Fruit fly (Drosophila melanogaster) whole organism, embryonic: ENCODE results near the gene Bub1.
A peak's percentile ranks its signal among the peaks of the same experiment; 100 is the strongest.

Experiments used
- Atf3 ChIP-seq: fragments of 200-800 bp; sonication (Bioruptor generic); optimal IDR thresholded peaks from 3 replicates; lab custom pipeline; 2016; ENCODE audit warnings: missing biosample characterization, missing genetic modification characterization
- BEAF-32 ChIP-seq: fragments of 200-800 bp; sonication (Bioruptor generic); optimal IDR thresholded peaks from 3 replicates; lab custom pipeline; 2017; ENCODE audit warnings: missing biosample characterization, missing genetic modification characterization, mild to moderate bottlenecking, moderate library complexity, missing genetic modification reagents
- CG10267 ChIP-seq: fragments of 200-800 bp; sonication (Bioruptor generic); optimal IDR thresholded peaks from 2 replicates; lab custom pipeline; 2018; ENCODE audit warnings: missing biosample characterization, mild to moderate bottlenecking, missing genetic modification characterization, moderate library complexity
- CG10462 ChIP-seq: fragments of 200-800 bp; sonication (Bioruptor generic); optimal IDR thresholded peaks from 2 replicates; lab custom pipeline; 2016; ENCODE audit warnings: missing biosample characterization, missing genetic modification characterization
- CG11085 ChIP-seq: fragments of 200-800 bp; sonication (Bioruptor generic); IDR thresholded peaks from 2 replicates; pipeline ENCODE4 v1.3.6; 2022; ENCODE audit warnings: missing biosample characterization, missing genetic modification characterization
- CG13123 ChIP-seq: fragments of 200-800 bp; sonication (Bioruptor generic); optimal IDR thresholded peaks from 2 replicates; lab custom pipeline; 2016; ENCODE audit warnings: missing biosample characterization, missing genetic modification characterization
- CG13894 ChIP-seq: fragments of 200-800 bp; sonication (Bioruptor generic); optimal IDR thresholded peaks from 3 replicates; lab custom pipeline; 2018; ENCODE audit warnings: missing biosample characterization, mild to moderate bottlenecking, missing genetic modification characterization, moderate library complexity
- CG14014 ChIP-seq: fragments of 200-800 bp; sonication (Bioruptor generic); IDR thresholded peaks from 2 replicates; pipeline ENCODE4 v1.3.6; 2022; ENCODE audit warnings: missing biosample characterization, missing genetic modification characterization
- CG14710 ChIP-seq: fragments of 200-800 bp; sonication (Bioruptor generic); optimal IDR thresholded peaks from 3 replicates; lab custom pipeline; 2019; ENCODE audit warnings: missing biosample characterization, mild to moderate bottlenecking, missing genetic modification characterization, moderate library complexity
- CG14860 ChIP-seq: fragments of 200-800 bp; sonication (Bioruptor generic); IDR thresholded peaks from 3 replicates; pipeline ENCODE4 v1.3.6; 2022; ENCODE audit warnings: missing biosample characterization, missing genetic modification characterization; ENCODE audit not compliant: partially characterized antibody
- CG14965 ChIP-seq: fragments of 200-800 bp; sonication (Bioruptor generic); optimal IDR thresholded peaks from 2 replicates; lab custom pipeline; 2016; ENCODE audit warnings: missing biosample characterization, missing genetic modification characterization, borderline replicate concordance
- CG17186 ChIP-seq: fragments of 200-800 bp; sonication (Bioruptor generic); optimal IDR thresholded peaks from 3 replicates; lab custom pipeline; 2017; ENCODE audit warnings: missing biosample characterization, missing genetic modification reagents, missing genetic modification characterization
- CG17328 ChIP-seq: fragments of 200-800 bp; sonication (Bioruptor generic); IDR thresholded peaks from 2 replicates; pipeline ENCODE4 v1.3.6; 2022; ENCODE audit warnings: missing biosample characterization, missing genetic modification characterization
- CG2120 ChIP-seq: fragments of 200-800 bp; sonication (Bioruptor generic); optimal IDR thresholded peaks from 3 replicates; lab custom pipeline; 2016; ENCODE audit warnings: missing biosample characterization, missing genetic modification characterization
- CG2678 ChIP-seq: fragments of 200-800 bp; sonication (Bioruptor generic); optimal IDR thresholded peaks from 3 replicates; lab custom pipeline; 2019; ENCODE audit warnings: missing biosample characterization, mild to moderate bottlenecking, missing genetic modification characterization, moderate library complexity
- CG4424 ChIP-seq: fragments of 200-800 bp; sonication (Bioruptor generic); optimal IDR thresholded peaks from 3 replicates; lab custom pipeline; 2016; ENCODE audit warnings: missing biosample characterization, missing genetic modification characterization
- CG4617 ChIP-seq: fragments of 200-800 bp; sonication (Bioruptor generic); optimal IDR thresholded peaks from 3 replicates; lab custom pipeline; 2016; ENCODE audit warnings: missing biosample characterization, missing genetic modification characterization, borderline replicate concordance
- CG6272 ChIP-seq: fragments of 200-800 bp; sonication (Bioruptor generic); IDR thresholded peaks from 2 replicates; pipeline ENCODE4 v1.3.6; 2022; ENCODE audit warnings: missing biosample characterization, missing genetic modification characterization
- CG8765 ChIP-seq: fragments of 200-800 bp; sonication (Bioruptor generic); IDR thresholded peaks from 2 replicates; pipeline ENCODE4 v1.3.6; 2022; ENCODE audit warnings: missing biosample characterization, missing genetic modification characterization
- CG8924 ChIP-seq: fragments of 200-800 bp; optimal IDR thresholded peaks from 3 replicates; lab custom pipeline; 2019; ENCODE audit warnings: missing biosample characterization, mild to moderate bottlenecking, missing genetic modification characterization, moderate library complexity
- CkIIα-i1 ChIP-seq: fragments of 200-800 bp; sonication (Bioruptor generic); IDR thresholded peaks from 2 replicates; pipeline ENCODE4 v1.3.6; 2022; ENCODE audit warnings: missing biosample characterization, missing genetic modification characterization
- GATAe ChIP-seq: fragments of 200-800 bp; sonication (Bioruptor generic); conservative IDR thresholded peaks from 2 replicates; pipeline ENCODE4 v1.3.6; 2022; ENCODE audit warnings: missing biosample characterization, missing genetic modification characterization
- Hand ChIP-seq: fragments of 200-800 bp; sonication (Bioruptor generic); optimal IDR thresholded peaks from 2 replicates; lab custom pipeline; 2017; ENCODE audit warnings: mild to moderate bottlenecking, missing biosample characterization, missing genetic modification reagents, missing genetic modification characterization
- Jarid2 ChIP-seq: fragments of 200-800 bp; sonication (Bioruptor generic); optimal IDR thresholded peaks from 3 replicates; lab custom pipeline; 2017; ENCODE audit warnings: mild to moderate bottlenecking, missing biosample characterization, missing genetic modification reagents, missing genetic modification characterization
- Mad ChIP-seq: fragments of 200-800 bp; sonication (Bioruptor generic); optimal IDR thresholded peaks from 2 replicates; lab custom pipeline; 2016; ENCODE audit warnings: missing biosample characterization, missing genetic modification characterization
- Max ChIP-seq: fragments of 200-800 bp; sonication (Bioruptor generic); optimal IDR thresholded peaks from 2 replicates; lab custom pipeline; 2016; ENCODE audit warnings: missing biosample characterization, mild to moderate bottlenecking, missing genetic modification characterization
- NC2β ChIP-seq: fragments of 200-800 bp; sonication (Bioruptor generic); optimal IDR thresholded peaks from 2 replicates; lab custom pipeline; 2016; ENCODE audit warnings: missing biosample characterization, missing genetic modification characterization
- Optix ChIP-seq: fragments of 200-800 bp; sonication (Bioruptor generic); IDR thresholded peaks from 3 replicates; pipeline ENCODE4 v1.3.6; 2022; ENCODE audit warnings: missing biosample characterization, missing genetic modification characterization
- bsh ChIP-seq, 2 experiments: fragments of 200-800 bp; sonication (Bioruptor generic); optimal IDR thresholded peaks; 2 replicates each; lab custom pipeline; 2017 to 2018; ENCODE audit warnings: mild to moderate bottlenecking in 2 of 2, missing biosample characterization in 2 of 2, missing genetic modification characterization in 2 of 2, moderate library complexity in 1 of 2
- da ChIP-seq: fragments of 200-800 bp; sonication (Bioruptor generic); optimal IDR thresholded peaks from 2 replicates; lab custom pipeline; 2016; ENCODE audit warnings: missing biosample characterization, missing genetic modification characterization
- dimm ChIP-seq: fragments of 200-800 bp; sonication (Bioruptor generic); IDR thresholded peaks from 2 replicates; pipeline ENCODE4 v1.3.6; 2022; ENCODE audit warnings: missing biosample characterization, missing genetic modification characterization
- esg ChIP-seq: fragments of 200-800 bp; sonication (Bioruptor generic); conservative IDR thresholded peaks from 2 replicates; pipeline ENCODE4 v1.3.6; 2022; ENCODE audit warnings: missing biosample characterization, missing genetic modification characterization
- ewg ChIP-seq: fragments of 200-800 bp; sonication (Bioruptor generic); optimal IDR thresholded peaks from 3 replicates; lab custom pipeline; 2017; ENCODE audit warnings: mild to moderate bottlenecking, missing biosample characterization, missing genetic modification reagents, missing genetic modification characterization
- fd102C ChIP-seq: fragments of 200-800 bp; sonication (Bioruptor generic); optimal IDR thresholded peaks from 2 replicates; lab custom pipeline; 2018; ENCODE audit warnings: missing biosample characterization, mild to moderate bottlenecking, missing genetic modification characterization, moderate library complexity
- gcm2 ChIP-seq: fragments of 200-800 bp; sonication (Bioruptor generic); optimal IDR thresholded peaks from 2 replicates; lab custom pipeline; 2016; ENCODE audit warnings: missing biosample characterization, missing genetic modification characterization
- gsb ChIP-seq: fragments of 200-800 bp; sonication (Bioruptor generic); IDR thresholded peaks from 2 replicates; pipeline ENCODE4 v1.3.6; 2022; ENCODE audit warnings: missing biosample characterization, missing genetic modification characterization
- ken ChIP-seq: fragments of 200-800 bp; sonication (Bioruptor generic); IDR thresholded peaks from 3 replicates; pipeline ENCODE4 v1.3.6; 2022; ENCODE audit warnings: missing biosample characterization, missing genetic modification characterization
- lov ChIP-seq, 2 experiments: fragments of 200-800 bp in 1 of 2; fragments of >200 bp in 1 of 2; sonication (Bioruptor generic) in 1 of 2; IDR thresholded peaks in 1 of 2; optimal IDR thresholded peaks in 1 of 2; 2 replicates in 1 of 2; 3 replicates in 1 of 2; pipeline versions ENCODE4 v1.3.6 to Lab custom; 2017 to 2022; ENCODE audit warnings: missing biosample characterization in 1 of 2, missing genetic modification characterization in 1 of 2
- odd ChIP-seq: fragments of 200-800 bp; sonication (Bioruptor generic); optimal IDR thresholded peaks from 2 replicates; lab custom pipeline; 2017; ENCODE audit warnings: missing biosample characterization, mild to moderate bottlenecking, missing genetic modification characterization
- pros ChIP-seq: fragments of 200-800 bp; sonication (Bioruptor generic); optimal IDR thresholded peaks from 3 replicates; lab custom pipeline; 2019; ENCODE audit warnings: missing biosample characterization, mild to moderate bottlenecking, missing genetic modification characterization, moderate library complexity
- psq ChIP-seq: fragments of 200-800 bp; sonication (Bioruptor generic); optimal IDR thresholded peaks from 2 replicates; lab custom pipeline; 2017; ENCODE audit warnings: missing biosample characterization, missing genetic modification characterization
- ranshi ChIP-seq: fragments of 200-800 bp; sonication (Bioruptor generic); IDR thresholded peaks from 2 replicates; pipeline ENCODE4 v1.3.6; 2022; ENCODE audit warnings: missing biosample characterization, missing genetic modification characterization
- repo ChIP-seq: fragments of 200-800 bp; sonication (Bioruptor generic); optimal IDR thresholded peaks from 2 replicates; lab custom pipeline; 2016; ENCODE audit warnings: missing biosample characterization, missing genetic modification characterization
- sc ChIP-seq, 3 experiments: fragments of >200 bp in 2 of 3; fragments of 200-800 bp in 1 of 3; sonication (Bioruptor generic) in 1 of 3; optimal IDR thresholded peaks; 2 replicates in 2 of 3; 3 replicates in 1 of 3; lab custom pipeline; 2017; ENCODE audit warnings: mild to moderate bottlenecking in 1 of 3, missing biosample characterization in 1 of 3, missing genetic modification characterization in 1 of 3, missing genetic modification reagents in 1 of 3
- schlank ChIP-seq: fragments of 200-800 bp; sonication (Bioruptor generic); optimal IDR thresholded peaks from 2 replicates; lab custom pipeline; 2018; ENCODE audit warnings: missing biosample characterization, mild to moderate bottlenecking, missing genetic modification characterization
- stwl ChIP-seq: fragments of 200-800 bp; sonication (Bioruptor generic); optimal IDR thresholded peaks from 3 replicates; lab custom pipeline; 2018; ENCODE audit warnings: missing biosample characterization, mild to moderate bottlenecking, missing genetic modification characterization, moderate library complexity
- tap ChIP-seq: fragments of 200-800 bp; optimal IDR thresholded peaks from 3 replicates; lab custom pipeline; 2019; ENCODE audit warnings: missing biosample characterization, mild to moderate bottlenecking, missing genetic modification characterization, moderate library complexity
- trem ChIP-seq: fragments of 200-800 bp; optimal IDR thresholded peaks from 3 replicates; lab custom pipeline; 2019; ENCODE audit warnings: missing biosample characterization, mild to moderate bottlenecking, missing genetic modification characterization, moderate library complexity
- wor ChIP-seq: fragments of 200-800 bp; sonication (Bioruptor generic); IDR thresholded peaks from 2 replicates; pipeline ENCODE4 v1.3.6; 2022; ENCODE audit warnings: missing biosample characterization, missing genetic modification characterization

Gene Bub1

DNA sequence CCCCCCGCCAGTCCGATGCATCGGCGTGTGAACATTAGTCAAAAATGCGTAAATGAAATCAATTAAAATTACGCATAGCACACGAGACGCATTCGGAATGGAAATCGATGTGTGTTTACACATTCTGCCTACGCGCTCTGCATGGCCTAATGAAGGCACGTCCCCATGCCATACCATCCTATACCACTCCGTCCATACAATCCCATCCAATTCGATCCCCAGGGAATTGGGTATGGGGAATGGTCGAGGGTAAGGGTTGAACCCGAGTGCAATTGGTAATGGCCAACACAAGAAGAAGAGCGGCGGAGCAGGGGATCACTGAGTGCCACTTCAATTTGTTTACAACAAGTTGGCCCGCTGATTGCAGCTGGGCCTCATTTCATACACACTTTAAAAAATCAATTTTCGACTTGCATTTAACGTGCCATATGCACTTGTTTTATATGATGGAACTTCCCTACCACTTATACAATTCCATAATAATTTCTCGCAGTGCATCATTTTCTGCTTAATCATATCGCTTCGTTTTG, 33.2 kb upstream of the Bub1 start (continued):
- no peak for TF ChIP-seq CG6272
- TF ChIP-seq CG8765 (GFP tag; lab: Robert Waterston, UW) = no peak
- no peak for TF ChIP-seq stwl (tag; lab: Kevin White, UChicago)
- no peak for TF ChIP-seq CG11085
- no peak for TF ChIP-seq sc (optimal IDR thresholded peaks at IDR 0.05; lab: Kevin White, UChicago)
- TF ChIP-seq sc (GFP tag; optimal IDR thresholded peaks at IDR 0.05; lab: Kevin White, UChicago) = peak; percentile 24
- no peak for TF ChIP-seq tap
- peak; percentile 48 for TF ChIP-seq CG8924 (tag; lab: Kevin White, UChicago)
- TF ChIP-seq gcm2 (GFP tag; lab: Kevin White, UChicago) = no peak
- 0 out of 3 replicates have a peak, but pooled peaks have one; percentile 43 for TF ChIP-seq Optix (GFP tag; lab: Robert Waterston, UW)
- TF ChIP-seq CG17186 = no peak
- no peak for TF ChIP-seq wor (GFP tag; lab: Robert Waterston, UW)
- TF ChIP-seq NC2β (GFP tag; lab: Kevin White, UChicago) = no peak
- no peak for TF ChIP-seq CG13894 (tag; lab: Kevin White, UChicago)
- no peak for TF ChIP-seq Jarid2
- no peak for TF ChIP-seq Hand (GFP tag; lab: Kevin White, UChicago)
- peak; percentile 17 for TF ChIP-seq da (GFP tag; lab: Kevin White, UChicago)
- 0 out of 2 replicates have a peak, but pooled peaks have one; percentile 34 for TF ChIP-seq ranshi
- TF ChIP-seq trem = peak; percentile 54
- no peak for TF ChIP-seq GATAe (GFP tag; lab: Robert Waterston, UW)
- TF ChIP-seq CG4617 (GFP tag; lab: Kevin White, UChicago) = no peak
- no peak for TF ChIP-seq CG14860 (GFP tag; lab: Robert Waterston, UW)
- peak; percentile 59; the same call in 2 of the 3 replicates for TF ChIP-seq ken (GFP tag; lab: Robert Waterston, UW)
- no peak for TF ChIP-seq Atf3 (GFP tag; lab: Kevin White, UChicago)
- no peak for TF ChIP-seq CG14965 (GFP tag; lab: Kevin White, UChicago)
- TF ChIP-seq CG14014 = no peak
- no peak for TF ChIP-seq lov (optimal IDR thresholded peaks at IDR 0.05; lab: Kevin White, UChicago)
- 0 out of 3 replicates have a peak, but pooled peaks have one; percentile 43 for TF ChIP-seq lov (GFP tag; IDR thresholded peaks at IDR 0.05; lab: Robert Waterston, UW)
- no peak for TF ChIP-seq psq (GFP tag; lab: Kevin White, UChicago)
- TF ChIP-seq CkIIα-i1 (GFP tag; lab: Robert Waterston, UW) = no peak
- TF ChIP-seq CG14710 (tag; lab: Kevin White, UChicago) = peak; percentile 54
- peak; percentile 68 for TF ChIP-seq CG17328
- TF ChIP-seq Max = no peak
- TF ChIP-seq schlank (tag; lab: Kevin White, UChicago) = no peak
- TF ChIP-seq repo = no peak
- TF ChIP-seq CG4424 = peak; percentile 55
- TF ChIP-seq dimm (GFP tag; lab: Robert Waterston, UW) = no peak
- TF ChIP-seq ewg (GFP tag; lab: Kevin White, UChicago) = peak; percentile 33
- no peak for TF ChIP-seq CG2120 (GFP tag; lab: Kevin White, UChicago)
- TF ChIP-seq CG13123 (GFP tag; lab: Kevin White, UChicago) = no peak
- no peak for TF ChIP-seq esg (GFP tag; lab: Robert Waterston, UW)
- no peak for TF ChIP-seq fd102C (GFP tag; lab: Kevin White, UChicago)
- TF ChIP-seq odd (GFP tag; lab: Kevin White, UChicago) = no peak
- peak in 1 of 2 experiments; percentile 69 for TF ChIP-seq bsh (GFP tag; optimal IDR thresholded peaks at IDR 0.05; lab: Kevin White, UChicago)
- peak; percentile 44 for TF ChIP-seq CG10267 (tag; lab: Kevin White, UChicago)
- TF ChIP-seq gsb (GFP tag; lab: Robert Waterston, UW) = no peak
- no peak for TF ChIP-seq pros
- peak; percentile 40 for TF ChIP-seq CG2678 (tag; lab: Kevin White, UChicago)
- TF ChIP-seq CG10462 (GFP tag; lab: Kevin White, UChicago) = peak; percentile 9
- TF ChIP-seq BEAF-32 (GFP tag; lab: Kevin White, UChicago) = no peak
- peak; percentile 2 for TF ChIP-seq Mad
